Worm (Caenorhabditis elegans): ENCODE results near the gene T07F8.1.

The T07F8.1 gene

ce11 chrII:7196040-7196439, 47.8 kb downstream of the T07F8.1 start, which contains the start of gene maoc-1 (continued):
- TF ChIP-seq ets-5 (GFP tag; IDR thresholded peaks at IDR 0.05): no peak
- no peak for TF ChIP-seq pqm-1 (tag; optimal IDR thresholded peaks at IDR 0.05)
- no peak for TF ChIP-seq nhr-71 (tag; optimal IDR thresholded peaks at IDR 0.05)
- no peak for TF ChIP-seq grh-1 (GFP tag; IDR thresholded peaks at IDR 0.05)
- TF ChIP-seq lin-15B (tag; optimal IDR thresholded peaks at IDR 0.05): no peak
- no peak for TF ChIP-seq unc-130 (tag; optimal IDR thresholded peaks at IDR 0.05)
- TF ChIP-seq nhr-90 (tag; optimal IDR thresholded peaks at IDR 0.05; ENCODE audit: poor library complexity): no peak
- no peak for TF ChIP-seq fkh-4 (tag; optimal IDR thresholded peaks at IDR 0.05; ENCODE audit: borderline replicate concordance)
- no peak for TF ChIP-seq nhr-28 (tag; optimal IDR thresholded peaks at IDR 0.05)
- TF ChIP-seq unc-62 (GFP tag; optimal IDR thresholded peaks at IDR 0.05): no peak
- TF ChIP-seq nhr-20 (tag; optimal IDR thresholded peaks at IDR 0.05): peak; percentile 36
- TF ChIP-seq elt-2 (tag; optimal IDR thresholded peaks at IDR 0.05): peak; percentile 6
- no peak for TF ChIP-seq snpc-4 (tag; optimal IDR thresholded peaks at IDR 0.05)
- TF ChIP-seq egl-27 (tag; optimal IDR thresholded peaks at IDR 0.05): no peak
- TF ChIP-seq nhr-76 (tag; optimal IDR thresholded peaks at IDR 0.05): no peak

ce11 chrII:7197434-7197833, 49.2 kb downstream of the T07F8.1 start:
- TF ChIP-seq nhr-19 (GFP tag; conservative IDR thresholded peaks at IDR 0.05) (0 out of 2 replicates have a peak, but pooled peaks have one; percentile 6), hlh-17 (GFP tag; optimal IDR thresholded peaks at IDR 0.05; ENCODE audit: borderline replicate concordance) (no peak)

DNA sequence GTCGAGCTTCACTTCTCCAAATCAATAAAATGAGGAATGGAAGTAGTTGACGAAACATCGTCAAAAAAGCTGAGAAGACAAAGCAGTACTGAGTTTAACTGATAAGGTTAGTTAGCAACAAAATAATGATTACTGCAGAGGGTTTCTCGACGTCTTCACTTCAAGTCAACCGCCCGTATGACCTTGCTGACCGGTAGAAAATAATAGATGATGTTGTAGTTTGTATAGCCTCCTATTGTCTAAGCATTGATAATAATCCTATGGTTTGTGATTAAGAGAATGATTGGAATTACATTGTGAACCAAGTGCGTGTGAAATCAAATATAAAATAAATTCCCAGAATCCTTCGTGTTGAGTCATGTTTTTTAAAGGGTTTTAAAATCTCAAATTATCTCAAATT, 51.1 kb downstream of the T07F8.1 start, which contains the start of gene E04F6.6:
Gene E04F6.6, minus strand, starts transcription at position 258 of the 400 bp plus-strand sequence.
- TF ChIP-seq elt-3 (tag; optimal IDR thresholded peaks at IDR 0.05) (peak in 2 of 6 experiments; percentile 12 to 67), sup-37 (GFP tag; optimal IDR thresholded peaks at IDR 0.05) (no peak), C04F5.9 (tag; optimal IDR thresholded peaks at IDR 0.05) (no peak), mdl-1 (tag; optimal IDR thresholded peaks at IDR 0.05) (no peak), blmp-1 (tag; optimal IDR thresholded peaks at IDR 0.05) (peak; percentile 34), nhr-20 (tag; optimal IDR thresholded peaks at IDR 0.05) (peak; percentile 14), snpc-4 (tag; optimal IDR thresholded peaks at IDR 0.05) (no peak)

DNA sequence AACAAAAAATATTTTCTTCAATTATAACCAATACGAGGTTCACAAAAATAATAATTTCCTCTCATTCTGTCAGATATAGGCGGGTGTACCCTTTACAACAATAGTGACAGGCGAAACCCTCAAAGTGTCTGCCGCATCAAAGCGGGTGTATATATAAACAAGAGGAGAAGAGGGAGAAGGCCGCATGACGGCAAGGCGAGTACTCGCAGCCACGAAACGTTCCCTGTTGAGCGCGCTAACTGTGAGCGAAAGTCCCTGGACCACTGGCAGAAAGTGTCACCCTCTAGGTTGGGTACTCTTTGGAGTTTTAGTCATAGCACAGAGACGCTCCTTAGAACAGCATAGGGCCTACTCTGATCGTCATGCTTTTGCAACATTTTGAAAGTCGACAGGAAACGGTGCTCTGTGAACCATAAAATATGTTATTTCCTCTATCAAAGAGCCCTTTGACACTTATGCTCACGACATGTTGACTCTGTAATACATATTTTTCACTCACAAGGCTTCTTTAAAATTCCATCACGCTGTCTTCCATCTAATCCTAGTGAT, 51.9 kb downstream of the T07F8.1 start, which contains the start of gene pcrg-1:
Gene pcrg-1, plus strand, starts transcription at position 499 of the 549 bp plus-strand sequence.
- TF ChIP-seq lir-3 (tag; optimal IDR thresholded peaks at IDR 0.05; ENCODE audit: poor library complexity) (peak; percentile 85), fos-1 (tag; optimal IDR thresholded peaks at IDR 0.05) (peak; percentile 57), hlh-4 (tag; optimal IDR thresholded peaks at IDR 0.05) (no peak), mdl-1 (tag; optimal IDR thresholded peaks at IDR 0.05) (peak in 1 of 2 experiments; percentile 77), nhr-28 (tag; optimal IDR thresholded peaks at IDR 0.05) (no peak), tbx-2 (tag; optimal IDR thresholded peaks at IDR 0.05) (peak; percentile 83), nhr-90 (tag; optimal IDR thresholded peaks at IDR 0.05; ENCODE audit: poor library complexity) (peak; percentile 89), hpl-2 (GFP tag; optimal IDR thresholded peaks at IDR 0.05) (no peak), lin-39 (tag; optimal IDR thresholded peaks at IDR 0.05) (peak; percentile 71), fkh-4 (tag; optimal IDR thresholded peaks at IDR 0.05; ENCODE audit: borderline replicate concordance) (no peak), ceh-63 (GFP tag; optimal IDR thresholded peaks at IDR 0.05) (peak; percentile 67), zip-4 (GFP tag; optimal IDR thresholded peaks at IDR 0.05) (peak; percentile 73), unc-86 (tag; optimal IDR thresholded peaks at IDR 0.05) (peak; percentile 57), C16A3.4 (tag; optimal IDR thresholded peaks at IDR 0.05) (peak; percentile 73), nhr-77 (tag; optimal IDR thresholded peaks at IDR 0.05) (peak; percentile 41), irx-1 (tag; optimal IDR thresholded peaks at IDR 0.05) (peak; percentile 80), pag-3 (tag; optimal IDR thresholded peaks at IDR 0.05; ENCODE audit: borderline replicate concordance, insufficient read depth) (no peak), hlh-17 (GFP tag; optimal IDR thresholded peaks at IDR 0.05; ENCODE audit: borderline replicate concordance) (no peak), unc-30 (tag; optimal IDR thresholded peaks at IDR 0.05) (no peak), unc-62 (GFP tag; optimal IDR thresholded peaks at IDR 0.05) (no peak), pqm-1 (tag; optimal IDR thresholded peaks at IDR 0.05) (no peak), swsn-7 (tag; optimal IDR thresholded peaks at IDR 0.05) (peak; percentile 86), nhr-47 (tag; optimal IDR thresholded peaks at IDR 0.05) (peak; percentile 90), lin-14 (GFP tag; optimal IDR thresholded peaks at IDR 0.05) (peak; percentile 86), lin-35 (GFP tag; optimal IDR thresholded peaks at IDR 0.05) (peak; percentile 53 to 72), nhr-84 (tag; optimal IDR thresholded peaks at IDR 0.05) (no peak), grh-1 (GFP tag; IDR thresholded peaks at IDR 0.05) (peak; percentile 77), aha-1 (tag; optimal IDR thresholded peaks at IDR 0.05) (no peak), skn-1 (tag; optimal IDR thresholded peaks at IDR 0.05) (no peak), ets-5 (GFP tag; IDR thresholded peaks at IDR 0.05) (no peak), sptf-1 (tag; optimal IDR thresholded peaks at IDR 0.05) (no peak), elt-3 (tag; optimal IDR thresholded peaks at IDR 0.05) (peak in 2 of 6 experiments; percentile 36 to 83), nhr-20 (tag; optimal IDR thresholded peaks at IDR 0.05) (peak; percentile 89)

Data from whole organism, L1 larva.